In genomic region chr2L:223867-224598, dm6 we compare ENCODE assay signal across 1 fruit fly cellular context.
TF ChIP-seq lines count a peak whose summit lies in the region.

No protein-coding gene starts in this region.

TF ChIP-seq in whole organism, embryonic, 481 proteins besides CTCF, POLR2A, EP300 and RAD21 (continued from another document):
- TF ChIP-seq tin (GFP tag; optimal IDR thresholded peaks at IDR 0.05; lab: Kevin White, UChicago), result no peak
- no peak for TF ChIP-seq pb (GFP tag; optimal IDR thresholded peaks at IDR 0.05; lab: Kevin White, UChicago)
- TF ChIP-seq CG34224 (GFP tag; IDR thresholded peaks at IDR 0.05; lab: Robert Waterston, UW; ENCODE audit: partially characterized antibody), result 0 out of 3 replicates have a peak, but pooled peaks have one; percentile 33
- TF ChIP-seq CG15073 (GFP tag; optimal IDR thresholded peaks at IDR 0.05; lab: Kevin White, UChicago), result no peak
- TF ChIP-seq CG9932 (GFP tag; IDR thresholded peaks at IDR 0.05; lab: Robert Waterston, UW), result no peak
- no peak for TF ChIP-seq lilli (GFP tag; optimal IDR thresholded peaks at IDR 0.05; lab: Kevin White, UChicago)
- no peak for TF ChIP-seq seq (GFP tag; IDR thresholded peaks at IDR 0.05; lab: Robert Waterston, UW)
- 0 out of 3 replicates have a peak, but pooled peaks have one; percentile 9 for TF ChIP-seq Aef1 (GFP tag; IDR thresholded peaks at IDR 0.05; lab: Robert Waterston, UW)
- no peak for TF ChIP-seq CG16863 (GFP tag; optimal IDR thresholded peaks at IDR 0.05; lab: Kevin White, UChicago)
- peak; percentile 29 for TF ChIP-seq BEAF-32 (GFP tag; optimal IDR thresholded peaks at IDR 0.05; lab: Kevin White, UChicago)
- TF ChIP-seq CG2712 (tag; optimal IDR thresholded peaks at IDR 0.05; lab: Kevin White, UChicago), result no peak
- TF ChIP-seq pros (GFP tag; optimal IDR thresholded peaks at IDR 0.05; lab: Kevin White, UChicago), result peak; percentile 99
- TF ChIP-seq Abd-B (GFP tag; optimal IDR thresholded peaks at IDR 0.05; lab: Kevin White, UChicago), result no peak
- no peak for TF ChIP-seq shn (GFP tag; optimal IDR thresholded peaks at IDR 0.05; lab: Kevin White, UChicago)
- peak; percentile 6 for TF ChIP-seq Kr (GFP tag; optimal IDR thresholded peaks at IDR 0.05; lab: Kevin White, UChicago)
- no peak for TF ChIP-seq h (optimal IDR thresholded peaks at IDR 0.05; lab: Kevin White, UChicago)
- peak; percentile 46 for TF ChIP-seq abd-A (tag; optimal IDR thresholded peaks at IDR 0.05; lab: Kevin White, UChicago)
- TF ChIP-seq CG31441 (GFP tag; IDR thresholded peaks at IDR 0.05; lab: Robert Waterston, UW), result no peak
- no peak for TF ChIP-seq Atf6 (GFP tag; IDR thresholded peaks at IDR 0.05; lab: Robert Waterston, UW)
- TF ChIP-seq Elba2 (GFP tag; optimal IDR thresholded peaks at IDR 0.05; lab: Kevin White, UChicago), result no peak
- no peak for TF ChIP-seq CG9609 (GFP tag; optimal IDR thresholded peaks at IDR 0.05; lab: Kevin White, UChicago)
- TF ChIP-seq Dll (GFP tag; IDR thresholded peaks at IDR 0.05; lab: Robert Waterston, UW; ENCODE audit: partially characterized antibody), result 0 out of 4 replicates have a peak, but pooled peaks have one; percentile 46
- no peak for TF ChIP-seq ssp (GFP tag; IDR thresholded peaks at IDR 0.05; lab: Robert Waterston, UW)
- TF ChIP-seq CG1832 (GFP tag; optimal IDR thresholded peaks at IDR 0.05; lab: Kevin White, UChicago), result no peak
- TF ChIP-seq CG4820 (GFP tag; optimal IDR thresholded peaks at IDR 0.05; lab: Kevin White, UChicago), result no peak
- no peak for TF ChIP-seq croc (GFP tag; conservative IDR thresholded peaks at IDR 0.05; lab: Robert Waterston, UW)
- no peak for TF ChIP-seq sens (GFP tag; lab: Kevin White, UChicago)
- TF ChIP-seq CG12299 (tag; optimal IDR thresholded peaks at IDR 0.05; lab: Kevin White, UChicago), result no peak
- TF ChIP-seq Mes4 (GFP tag; optimal IDR thresholded peaks at IDR 0.05; lab: Kevin White, UChicago), result no peak
- TF ChIP-seq CG5245 (GFP tag; optimal IDR thresholded peaks at IDR 0.05; lab: Kevin White, UChicago), result no peak
- no peak for TF ChIP-seq slou (GFP tag; optimal IDR thresholded peaks at IDR 0.05; lab: Kevin White, UChicago)
- TF ChIP-seq CG10267 (tag; optimal IDR thresholded peaks at IDR 0.05; lab: Kevin White, UChicago), result no peak
- no peak for TF ChIP-seq C15 (GFP tag; IDR thresholded peaks at IDR 0.05; lab: Robert Waterston, UW)
